Fruit fly (Drosophila melanogaster) whole organism, wandering third instar larva: ENCODE measurements around the gene fal.

Experiments
- CG9705 ChIP-seq: fragments of 200-800 bp; sonication (Bioruptor generic); optimal IDR thresholded peaks from 2 replicates; lab custom pipeline; 2018; ENCODE audit warnings: missing biosample characterization, mild to moderate bottlenecking, missing genetic modification characterization
- CrebA ChIP-seq: fragments of 200-800 bp; sonication (Bioruptor generic); optimal IDR thresholded peaks from 2 replicates; lab custom pipeline; 2016; ENCODE audit warnings: missing biosample characterization, mild to moderate bottlenecking, missing genetic modification characterization, borderline replicate concordance
- Dfd ChIP-seq: fragments of >200 bp; optimal IDR thresholded peaks from 2 replicates; lab custom pipeline; 2017; ENCODE audit warnings: missing biosample characterization, missing genetic modification characterization
- HLH106 ChIP-seq: fragments of 200-800 bp; optimal IDR thresholded peaks from 3 replicates; lab custom pipeline; 2019; ENCODE audit warnings: missing biosample characterization, mild to moderate bottlenecking, missing genetic modification characterization, moderate library complexity
- Hr78 ChIP-seq: fragments of >200 bp; optimal IDR thresholded peaks from 2 replicates; lab custom pipeline; 2017; ENCODE audit warnings: missing biosample characterization, missing genetic modification characterization
- Vsx2 ChIP-seq: fragments of 200-300, 225-300 bp; sonication (Bioruptor generic); optimal IDR thresholded peaks from 2 replicates; lab custom pipeline; 2018; ENCODE audit warnings: missing biosample characterization, missing genetic modification characterization; ENCODE audit not compliant: partially characterized antibody
- br ChIP-seq: fragments of 200-800 bp; sonication (Bioruptor generic); optimal IDR thresholded peaks from 2 replicates; lab custom pipeline; 2016; ENCODE audit warnings: missing biosample characterization, missing genetic modification characterization
- dl ChIP-seq, 2 experiments: fragments of 175-275, 200-275 bp in 1 of 2; fragments of 200-275 bp in 1 of 2; sonication (Bioruptor generic); optimal IDR thresholded peaks; lab custom pipeline; 2018; ENCODE audit warnings: mild to moderate bottlenecking in 2 of 2, missing biosample characterization in 2 of 2, missing genetic modification characterization in 2 of 2, moderate library complexity in 2 of 2; ENCODE audit not compliant: partially characterized antibody in 2 of 2, insufficient read depth in 1 of 2
- fru ChIP-seq: fragments of 200-800 bp; sonication (Bioruptor generic); optimal IDR thresholded peaks from 3 replicates; lab custom pipeline; 2016; ENCODE audit warnings: missing biosample characterization, mild to moderate bottlenecking, missing genetic modification characterization
- lola ChIP-seq: fragments of >200 bp; optimal IDR thresholded peaks from 2 replicates; lab custom pipeline; 2017; ENCODE audit warnings: missing biosample characterization, missing genetic modification characterization
- pan ChIP-seq: fragments of >200 bp; optimal IDR thresholded peaks from 2 replicates; lab custom pipeline; 2017
- psq ChIP-seq: fragments of 200-800 bp; sonication (Bioruptor generic); optimal IDR thresholded peaks from 3 replicates; lab custom pipeline; 2017; ENCODE audit warnings: missing biosample characterization, mild to moderate bottlenecking, missing genetic modification characterization, moderate library complexity
- tai ChIP-seq: sonication (Bioruptor generic); optimal IDR thresholded peaks from 2 replicates; lab custom pipeline; 2016; ENCODE audit warnings: missing biosample characterization, missing genetic modification characterization
- woc ChIP-seq: sonication (Bioruptor generic); optimal IDR thresholded peaks from 2 replicates; lab custom pipeline; 2016; ENCODE audit warnings: missing biosample characterization, mild to moderate bottlenecking, missing genetic modification characterization

DNA sequence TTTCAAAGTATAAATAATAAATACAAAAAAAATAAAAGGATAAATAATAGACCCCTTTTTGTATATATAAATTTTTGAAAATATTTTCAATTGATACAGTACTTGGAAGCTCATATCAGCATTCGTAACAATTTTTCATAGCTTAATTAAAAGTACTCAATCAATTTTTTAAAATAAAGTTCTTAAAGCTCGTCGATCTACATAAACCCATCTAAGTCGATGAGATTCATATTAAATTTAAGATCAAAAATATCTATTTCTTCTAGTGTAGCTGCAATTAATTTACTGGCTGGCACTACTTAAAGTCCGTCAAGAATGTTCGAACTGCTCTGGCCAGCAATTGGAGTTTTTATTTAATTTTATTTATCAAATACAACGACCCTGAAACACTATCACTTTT lies 42.3 kb downstream of the fal start:
- TF ChIP-seq fru (GFP tag; lab: Kevin White, UChicago) (no peak), lola (GFP tag; lab: Kevin White, UChicago) (no peak), Dfd (GFP tag; lab: Kevin White, UChicago) (no peak), dl (GFP tag; optimal IDR thresholded peaks at IDR 0.05; lab: Kevin White, UChicago; ENCODE audit: insufficient read depth in 1 of 2, partially characterized antibody in 2 of 2) (no peak), tai (GFP tag; lab: Kevin White, UChicago) (no peak), Hr78 (no peak), pan (lab: Kevin White, UChicago) (no peak), CrebA (GFP tag; lab: Kevin White, UChicago) (no peak), woc (GFP tag; lab: Kevin White, UChicago) (no peak), psq (GFP tag; lab: Kevin White, UChicago) (no peak), br (GFP tag; lab: Kevin White, UChicago) (no peak), Vsx2 (GFP tag; lab: Kevin White, UChicago) (no peak), HLH106 (tag; lab: Kevin White, UChicago) (no peak), CG9705 (GFP tag; lab: Kevin White, UChicago) (no peak)
